Worm (Caenorhabditis elegans) whole organism, L2 larva: ENCODE measurements around the gene csc-1.

Source experiments
- C34F6.9 ChIP-seq: fragments of 150-350 bp; optimal IDR thresholded peaks from 2 replicates; lab custom pipeline; 2014; ENCODE audit warnings: missing biosample characterization, missing genetic modification characterization
- F13H6.1 ChIP-seq: sonication (generic microtip); optimal IDR thresholded peaks from 2 replicates; lab custom pipeline; 2016; ENCODE audit warnings: missing genetic modification characterization, missing compliant biosample characterization
- R02D3.7 ChIP-seq: fragments of 150-350 bp; optimal IDR thresholded peaks from 2 replicates; lab custom pipeline; 2014; ENCODE audit warnings: missing biosample characterization, missing genetic modification characterization
- Y55F3AM.14 ChIP-seq: fragments of 200-800 bp; sonication (Bioruptor generic); optimal IDR thresholded peaks from 2 replicates; lab custom pipeline; 2018; ENCODE audit warnings: mild to moderate bottlenecking, missing genetic modification characterization, missing compliant biosample characterization
- ZK546.5 ChIP-seq: sonication (generic microtip); optimal IDR thresholded peaks from 2 replicates; lab custom pipeline; 2017; ENCODE audit warnings: missing biosample characterization, missing genetic modification characterization
- aly-2 ChIP-seq: fragments of 150-350 bp; optimal IDR thresholded peaks from 2 replicates; lab custom pipeline; 2014; ENCODE audit warnings: missing biosample characterization, missing genetic modification characterization
- ama-1 ChIP-seq: fragments of 150-350 bp; optimal IDR thresholded peaks from 2 replicates; lab custom pipeline; 2018; ENCODE audit warnings: inconsistent platforms
- blmp-1 ChIP-seq: sonication (generic microtip); optimal IDR thresholded peaks from 2 replicates; lab custom pipeline; 2017; ENCODE audit warnings: missing genetic modification characterization, mild to moderate bottlenecking, missing compliant biosample characterization, antibody characterized with exemption, moderate library complexity; ENCODE audit not compliant: insufficient read depth
- crh-2 ChIP-seq: sonication (generic microtip); optimal IDR thresholded peaks from 2 replicates; lab custom pipeline; 2017; ENCODE audit warnings: missing biosample characterization, missing genetic modification characterization
- dmd-4 ChIP-seq: sonication (generic microtip); optimal IDR thresholded peaks from 2 replicates; lab custom pipeline; 2017; ENCODE audit warnings: missing biosample characterization, missing genetic modification characterization
- egl-27 ChIP-seq: sonication (generic microtip); optimal IDR thresholded peaks from 3 replicates; lab custom pipeline; 2017; ENCODE audit warnings: missing biosample characterization, missing genetic modification reagents, missing genetic modification characterization
- elt-3 ChIP-seq: sonication (generic microtip); optimal IDR thresholded peaks from 2 replicates; lab custom pipeline; 2017; ENCODE audit warnings: missing biosample characterization, missing genetic modification characterization
- fos-1 ChIP-seq: fragments of 150-350 bp; optimal IDR thresholded peaks from 2 replicates; lab custom pipeline; 2014; ENCODE audit warnings: missing biosample characterization, missing genetic modification characterization
- lin-11 ChIP-seq: fragments of 150-350 bp; sonication (generic microtip); optimal IDR thresholded peaks from 2 replicates; lab custom pipeline; 2014; ENCODE audit warnings: missing biosample characterization, missing genetic modification characterization, inconsistent platforms, mixed read lengths
- lin-13 ChIP-seq: fragments of 150-350 bp; optimal IDR thresholded peaks from 2 replicates; lab custom pipeline; 2014; ENCODE audit warnings: missing biosample characterization, missing genetic modification reagents, missing genetic modification characterization
- lin-39 ChIP-seq: fragments of 150-350 bp; optimal IDR thresholded peaks from 2 replicates; lab custom pipeline; 2014; ENCODE audit warnings: missing biosample characterization, missing genetic modification reagents, missing genetic modification characterization
- lsy-2 ChIP-seq, 2 experiments: fragments of 150-350 bp in 1 of 2; sonication (generic microtip) in 1 of 2; optimal IDR thresholded peaks; 2 replicates each; lab custom pipeline; 2014 to 2017; ENCODE audit warnings: missing biosample characterization in 2 of 2, missing genetic modification characterization in 2 of 2
- mab-5 ChIP-seq: fragments of 150-350 bp; optimal IDR thresholded peaks from 2 replicates; lab custom pipeline; 2014; ENCODE audit warnings: missing biosample characterization, missing genetic modification characterization
- mdl-1 ChIP-seq, 2 experiments: fragments of 150-350 bp in 1 of 2; sonication (generic microtip) in 1 of 2; optimal IDR thresholded peaks; 2 replicates each; lab custom pipeline; 2017; ENCODE audit warnings: missing biosample characterization in 2 of 2, missing genetic modification characterization in 2 of 2
- nhr-10 ChIP-seq: sonication (generic microtip); optimal IDR thresholded peaks from 2 replicates; lab custom pipeline; 2017; ENCODE audit warnings: missing biosample characterization, missing genetic modification characterization
- nhr-21 ChIP-seq: fragments of 150-350 bp; optimal IDR thresholded peaks from 2 replicates; lab custom pipeline; 2014; ENCODE audit warnings: missing biosample characterization, missing genetic modification characterization
- nhr-237 ChIP-seq: fragments of 150-350 bp; optimal IDR thresholded peaks from 2 replicates; lab custom pipeline; 2014; ENCODE audit warnings: missing biosample characterization, missing genetic modification characterization
- nhr-25 ChIP-seq: fragments of 150-350 bp; sonication (generic microtip); optimal IDR thresholded peaks from 3 replicates; lab custom pipeline; 2014; ENCODE audit warnings: missing biosample characterization, missing genetic modification characterization
- nhr-77 ChIP-seq: fragments of 150-350 bp; optimal IDR thresholded peaks from 2 replicates; lab custom pipeline; 2014; ENCODE audit warnings: missing biosample characterization, missing genetic modification characterization
- peb-1 ChIP-seq: fragments of 150-350 bp; optimal IDR thresholded peaks from 2 replicates; lab custom pipeline; 2014; ENCODE audit warnings: missing biosample characterization, missing genetic modification characterization
- sem-4 ChIP-seq: fragments of 150-350 bp; optimal IDR thresholded peaks from 2 replicates; lab custom pipeline; 2014; ENCODE audit warnings: missing biosample characterization, missing genetic modification reagents, missing genetic modification characterization
- skn-1 ChIP-seq: sonication (generic microtip); optimal IDR thresholded peaks from 2 replicates; lab custom pipeline; 2017; ENCODE audit warnings: missing biosample characterization, missing genetic modification characterization
- sma-3 ChIP-seq: sonication (generic microtip); optimal IDR thresholded peaks from 2 replicates; lab custom pipeline; 2016; ENCODE audit warnings: missing genetic modification reagents, missing genetic modification characterization, missing compliant biosample characterization
- sma-9 ChIP-seq, 2 experiments: fragments of 150-350 bp in 1 of 2; sonication (generic microtip) in 1 of 2; optimal IDR thresholded peaks; 2 replicates each; lab custom pipeline; 2014 to 2016; ENCODE audit warnings: missing genetic modification characterization in 2 of 2, mild to moderate bottlenecking in 1 of 2, missing biosample characterization in 1 of 2, missing compliant biosample characterization in 1 of 2, missing genetic modification reagents in 1 of 2, moderate library complexity in 1 of 2
- snpc-4 ChIP-seq: fragments of 150-350 bp; optimal IDR thresholded peaks from 2 replicates; lab custom pipeline; 2014; ENCODE audit warnings: missing biosample characterization, missing genetic modification characterization
- unc-55 ChIP-seq: fragments of 150-350 bp; sonication (generic microtip); optimal IDR thresholded peaks from 3 replicates; lab custom pipeline; 2014; ENCODE audit warnings: missing biosample characterization, missing genetic modification reagents, missing genetic modification characterization
- unc-62 ChIP-seq: fragments of 150-350 bp; optimal IDR thresholded peaks from 2 replicates; lab custom pipeline; 2014; ENCODE audit warnings: missing biosample characterization, missing genetic modification reagents, missing genetic modification characterization
- zag-1 ChIP-seq: fragments of 150-350 bp; optimal IDR thresholded peaks from 2 replicates; lab custom pipeline; 2014; ENCODE audit warnings: missing biosample characterization, missing genetic modification characterization
- ztf-1 ChIP-seq: fragments of 200-800 bp; sonication (Bioruptor generic); conservative IDR thresholded peaks from 2 replicates; pipeline ENCODE4 v1.3.6; 2022; ENCODE audit warnings: missing genetic modification characterization, missing compliant biosample characterization
- ztf-11 ChIP-seq: sonication (generic microtip); optimal IDR thresholded peaks from 2 replicates; lab custom pipeline; 2017; ENCODE audit warnings: missing biosample characterization, missing genetic modification characterization

The csc-1 gene

DNA sequence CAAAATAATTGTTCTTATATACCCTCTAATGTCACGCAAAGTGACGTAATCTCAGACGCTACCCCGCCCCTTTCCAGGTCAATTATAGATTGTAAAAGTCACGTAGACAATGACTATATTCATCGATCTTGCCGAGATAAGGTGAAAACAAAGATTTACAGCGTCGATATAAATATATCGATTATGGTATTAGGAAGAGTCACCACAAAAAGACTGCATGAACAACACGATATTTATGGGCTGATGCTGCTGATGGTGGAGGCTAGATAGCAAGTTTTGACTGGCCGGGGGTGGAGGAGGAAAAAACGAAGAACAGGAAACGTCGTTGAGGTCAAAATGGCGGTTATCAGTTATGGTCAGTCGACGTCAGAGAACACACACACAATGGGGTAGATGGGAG lies 41.8 kb downstream of the csc-1 start (continued):
- no peak for TF ChIP-seq Y55F3AM.14 (GFP tag; lab: Kevin White, UChicago)
- TF ChIP-seq R02D3.7, result no peak
- TF ChIP-seq elt-3 (tag; lab: Kevin White, UChicago), result no peak
- TF ChIP-seq F13H6.1, result peak; percentile 51
- TF ChIP-seq nhr-21 (tag; lab: Kevin White, UChicago), result peak; percentile 74
- no peak for TF ChIP-seq peb-1 (tag; lab: Kevin White, UChicago)
- no peak for TF ChIP-seq lin-39 (tag; lab: Kevin White, UChicago)
- TF ChIP-seq ZK546.5 (tag; lab: Kevin White, UChicago), result no peak
- no peak for TF ChIP-seq lin-11 (tag; lab: Kevin White, UChicago)
- no peak for TF ChIP-seq nhr-10
- no peak for TF ChIP-seq unc-62 (GFP tag; lab: Kevin White, UChicago)
- no peak for TF ChIP-seq nhr-77 (tag; lab: Kevin White, UChicago)
- TF ChIP-seq nhr-237 (tag; lab: Kevin White, UChicago), result no peak
- no peak for TF ChIP-seq snpc-4
- no peak for TF ChIP-seq dmd-4 (tag; lab: Kevin White, UChicago)
- TF ChIP-seq ama-1 (lab: Kevin White, UChicago), result no peak
- TF ChIP-seq ztf-1 (GFP tag; lab: Robert Waterston, UW), result no peak
- no peak for TF ChIP-seq egl-27 (tag; lab: Kevin White, UChicago)
- no peak for TF ChIP-seq skn-1 (tag; lab: Kevin White, UChicago)
- no peak for TF ChIP-seq zag-1 (tag; lab: Kevin White, UChicago)
- no peak for TF ChIP-seq ztf-11 (tag; lab: Kevin White, UChicago)
- peak; percentile 45 for TF ChIP-seq sma-3 (GFP tag; lab: Kevin White, UChicago)
- no peak for TF ChIP-seq mab-5 (tag; lab: Kevin White, UChicago)
- no peak for TF ChIP-seq sem-4
- no peak for TF ChIP-seq lin-13 (GFP tag; lab: Kevin White, UChicago)
- TF ChIP-seq, all 48 proteins: peak for 12

DNA sequence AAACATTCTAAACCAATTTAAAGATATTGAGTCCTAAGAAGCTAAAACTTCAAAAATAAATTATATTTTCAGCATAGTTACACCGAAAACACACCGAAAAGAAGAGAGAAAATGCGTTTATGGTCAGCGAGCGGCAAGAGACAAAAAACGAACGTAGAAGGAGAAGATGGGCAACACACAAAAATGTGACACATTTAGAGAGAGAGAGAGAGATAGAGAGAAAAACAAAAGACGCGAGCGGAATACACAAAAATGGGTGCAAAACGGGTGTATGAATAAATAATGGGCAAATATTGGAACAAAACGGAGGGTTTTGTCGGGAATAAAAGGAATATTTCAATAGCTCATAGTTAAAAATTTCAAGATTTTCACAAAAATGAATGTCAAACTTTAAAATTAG lies 43.5 kb downstream of the csc-1 start:
- TF ChIP-seq nhr-25 (peak; percentile 49), C34F6.9 (tag; lab: Kevin White, UChicago) (peak; percentile 39), mdl-1 (tag; optimal IDR thresholded peaks at IDR 0.05; lab: Kevin White, UChicago) (no peak), R02D3.7 (no peak), F13H6.1 (peak; percentile 39), lsy-2 (tag; optimal IDR thresholded peaks at IDR 0.05; lab: Kevin White, UChicago) (peak in 1 of 2 experiments; percentile 38), fos-1 (tag; lab: Kevin White, UChicago) (peak; percentile 45), nhr-21 (tag; lab: Kevin White, UChicago) (peak; percentile 7), unc-55 (peak; percentile 50), aly-2 (tag; lab: Kevin White, UChicago) (no peak), sma-9 (GFP tag; optimal IDR thresholded peaks at IDR 0.05; lab: Kevin White, UChicago) (peak; percentile 85), sma-9 (tag; optimal IDR thresholded peaks at IDR 0.05; lab: Kevin White, UChicago) (no peak), blmp-1 (tag; lab: Kevin White, UChicago) (peak; percentile 1), crh-2 (tag; lab: Kevin White, UChicago) (peak; percentile 49)

- TF ChIP-seq nhr-25 (no peak), unc-55 (peak; percentile 16), fos-1 (tag; lab: Kevin White, UChicago) (peak; percentile 4), sma-9 (GFP tag; optimal IDR thresholded peaks at IDR 0.05; lab: Kevin White, UChicago) (no peak), sma-9 (tag; optimal IDR thresholded peaks at IDR 0.05; lab: Kevin White, UChicago) (no peak)
Observed at ce11 chrII:13641311-13641710, 44.6 kb downstream of the csc-1 start, which contains the start of gene fbxa-167. Gene fbxa-167, plus strand, starts transcription at chrII:13641489.
